Fruit fly (Drosophila melanogaster): ENCODE results near the gene CG11537.
A peak's percentile ranks its signal among the peaks of the same experiment; 100 is the strongest.

The CG11537 gene

dm6 chr3L:3161968-3162367 lies 18.7 kb upstream of the CG11537 start, which contains the start of gene rasp (continued):
- no peak for TF ChIP-seq CG8290 (GFP tag; optimal IDR thresholded peaks at IDR 0.05)
- TF ChIP-seq CG8290 (tag; optimal IDR thresholded peaks at IDR 0.05), result no peak
- TF ChIP-seq CG1024 (GFP tag; IDR thresholded peaks at IDR 0.05), result no peak

dm6 chr3L:3159309-3160194 lies 16.3 kb upstream of the CG11537 start, which contains the start of the genes ND-30 and CG15812:
Gene ND-30 (minus strand): TSS chr3L:3159578.
Gene CG15812 (plus strand): TSS chr3L:3159991.
- TF ChIP-seq jigr1 (GFP tag; IDR thresholded peaks at IDR 0.05) (no peak), CG11398 (GFP tag; optimal IDR thresholded peaks at IDR 0.05) (no peak), pum (GFP tag; optimal IDR thresholded peaks at IDR 0.05) (no peak), Lim3 (GFP tag; IDR thresholded peaks at IDR 0.05) (no peak), luna (GFP tag; optimal IDR thresholded peaks at IDR 0.05) (no peak), CG3407 (GFP tag; optimal IDR thresholded peaks at IDR 0.05) (no peak), org-1 (GFP tag; optimal IDR thresholded peaks at IDR 0.05) (no peak), CG17612 (GFP tag; IDR thresholded peaks at IDR 0.05) (no peak), CG14667 (GFP tag; IDR thresholded peaks at IDR 0.05) (no peak), dmrt11E (tag; optimal IDR thresholded peaks at IDR 0.05) (peak; percentile 40), caup (GFP tag; optimal IDR thresholded peaks at IDR 0.05; ENCODE audit: severe bottlenecking) (no peak), vvl (GFP tag; IDR thresholded peaks at IDR 0.05) (no peak), CG9727 (GFP tag; optimal IDR thresholded peaks at IDR 0.05) (peak; percentile 4), Rfx (GFP tag; IDR thresholded peaks at IDR 0.05) (peak; percentile 22; the same call in 1 of the 2 replicates), CG2116 (GFP tag; optimal IDR thresholded peaks at IDR 0.05) (peak; percentile 39), tio (GFP tag; optimal IDR thresholded peaks at IDR 0.05) (no peak), CG3847 (GFP tag; IDR thresholded peaks at IDR 0.05) (0 out of 2 replicates have a peak, but pooled peaks have one; percentile 5), D19B (GFP tag; optimal IDR thresholded peaks at IDR 0.05) (no peak), seq (GFP tag; IDR thresholded peaks at IDR 0.05) (0 out of 2 replicates have a peak, but pooled peaks have one; percentile 23), Ada2b (GFP tag; IDR thresholded peaks at IDR 0.05) (no peak), Gug (GFP tag; IDR thresholded peaks at IDR 0.05) (no peak), CG13296 (GFP tag; optimal IDR thresholded peaks at IDR 0.05) (no peak), Bteb2 (GFP tag; optimal IDR thresholded peaks at IDR 0.05) (no peak), CG7963 (GFP tag; IDR thresholded peaks at IDR 0.05; ENCODE audit: partially characterized antibody) (no peak), tup (GFP tag; optimal IDR thresholded peaks at IDR 0.05) (no peak), Usf (GFP tag; optimal IDR thresholded peaks at IDR 0.05) (no peak), zfh2 (GFP tag; optimal IDR thresholded peaks at IDR 0.05) (no peak), chinmo (GFP tag; IDR thresholded peaks at IDR 0.05; ENCODE audit: partially characterized antibody) (0 out of 4 replicates have a peak, but pooled peaks have one; percentile 29), Hey (tag; optimal IDR thresholded peaks at IDR 0.05) (no peak), CG13894 (tag; optimal IDR thresholded peaks at IDR 0.05) (no peak), Lhr (GFP tag; optimal IDR thresholded peaks at IDR 0.05) (no peak), CG15601 (tag; optimal IDR thresholded peaks at IDR 0.05) (no peak), fd3F (GFP tag; optimal IDR thresholded peaks at IDR 0.05) (no peak), Blimp-1 (GFP tag; optimal IDR thresholded peaks at IDR 0.05) (no peak), ato (GFP tag; IDR thresholded peaks at IDR 0.05; ENCODE audit: partially characterized antibody) (0 out of 2 replicates have a peak, but pooled peaks have one; percentile 30), Ravus (GFP tag; IDR thresholded peaks at IDR 0.05) (no peak), sim (GFP tag; IDR thresholded peaks at IDR 0.05) (no peak), CG8388 (GFP tag; optimal IDR thresholded peaks at IDR 0.05) (no peak), rib (GFP tag; IDR thresholded peaks at IDR 0.05) (no peak), CrebB (tag; optimal IDR thresholded peaks at IDR 0.05) (no peak), CG34422 (GFP tag; IDR thresholded peaks at IDR 0.05) (no peak), CG1024 (GFP tag; IDR thresholded peaks at IDR 0.05) (no peak), D (optimal IDR thresholded peaks at IDR 0.05) (no peak), D (GFP tag; optimal IDR thresholded peaks at IDR 0.05) (no peak), gcm (GFP tag; optimal IDR thresholded peaks at IDR 0.05) (no peak)

All from whole organism, embryonic.